Fruit fly (Drosophila melanogaster) whole organism, adult: ENCODE data around the gene CG43137.

Experiments used
- CG12768 ChIP-seq: fragments of 200-800 bp; sonication (Bioruptor generic); optimal IDR thresholded peaks from 2 replicates; lab custom pipeline; 2017; ENCODE audit warnings: missing biosample characterization, missing genetic modification characterization, mild to moderate bottlenecking, moderate library complexity, missing genetic modification reagents
- CG7045 ChIP-seq: fragments of 200-800 bp; sonication (Bioruptor generic); optimal IDR thresholded peaks from 2 replicates; lab custom pipeline; 2017; ENCODE audit warnings: missing biosample characterization, mild to moderate bottlenecking, missing genetic modification characterization

dm6 chrX:5818428-5818827 is 46.5 kb downstream of the CG43137 start, which contains the start of gene CG15765:
- TF ChIP-seq CG12768 (GFP tag; lab: Kevin White, UChicago) (no peak), CG7045 (GFP tag; lab: Kevin White, UChicago) (no peak)
